Fruit fly (Drosophila melanogaster) Kc167 (cell line): ENCODE measurements around the gene Tl.

Source experiments
- Sin3A ChIP-seq: fragments of >200 bp; optimal IDR thresholded peaks from 2 replicates; lab custom pipeline; 2018; ENCODE audit warnings: missing external identifiers
- h ChIP-seq: fragments of >200 bp; optimal IDR thresholded peaks from 3 replicates; lab custom pipeline; 2018; ENCODE audit warnings: missing external identifiers
- psq ChIP-seq: fragments of >200 bp; optimal IDR thresholded peaks from 2 replicates; lab custom pipeline; 2017; ENCODE audit warnings: missing external identifiers
- ttk ChIP-seq: sonication (Bioruptor generic); optimal IDR thresholded peaks from 2 replicates; lab custom pipeline; 2017; ENCODE audit warnings: missing external identifiers

dm6 chr3R:26799535-26800111 lies 782 bp downstream of the Tl start:
- no peak for TF ChIP-seq ttk
- no peak for TF ChIP-seq Sin3A
- no peak for TF ChIP-seq psq (lab: Kevin White, UChicago)
- TF ChIP-seq h (lab: Kevin White, UChicago) = no peak
